Fruit fly (Drosophila melanogaster) Kc167 (cell line): ENCODE measurements around the gene CG4004.

Source experiments
- Myc ChIP-seq: fragments of >200 bp; optimal IDR thresholded peaks from 2 replicates; lab custom pipeline; 2017; ENCODE audit warnings: missing external identifiers
- Sin3A ChIP-seq: fragments of >200 bp; optimal IDR thresholded peaks from 2 replicates; lab custom pipeline; 2018; ENCODE audit warnings: missing external identifiers
- h ChIP-seq: fragments of >200 bp; optimal IDR thresholded peaks from 3 replicates; lab custom pipeline; 2018; ENCODE audit warnings: missing external identifiers
- insv ChIP-seq: fragments of >200 bp; optimal IDR thresholded peaks from 3 replicates; lab custom pipeline; 2018; ENCODE audit warnings: missing external identifiers
- psq ChIP-seq: fragments of >200 bp; optimal IDR thresholded peaks from 2 replicates; lab custom pipeline; 2017; ENCODE audit warnings: missing external identifiers
- ttk ChIP-seq: sonication (Bioruptor generic); optimal IDR thresholded peaks from 2 replicates; lab custom pipeline; 2017; ENCODE audit warnings: missing external identifiers

The CG4004 gene

dm6 chrX:12744026-12744688, at the start of gene CG4004:
Gene CG4004, plus strand, starts transcription at chrX:12744212.
- TF ChIP-seq h (no peak), ttk (lab: Kevin White, UChicago) (no peak), psq (no peak), insv (lab: Kevin White, UChicago) (no peak), Sin3A (lab: Kevin White, UChicago) (no peak), Myc (lab: Kevin White, UChicago) (no peak)

dm6 chrX:12699095-12699750, 44.8 kb upstream of the CG4004 start:
- TF ChIP-seq Myc (lab: Kevin White, UChicago): no peak
- TF ChIP-seq h: no peak
- no peak for TF ChIP-seq ttk (lab: Kevin White, UChicago)
- no peak for TF ChIP-seq Sin3A (lab: Kevin White, UChicago)
- no peak for TF ChIP-seq psq
- TF ChIP-seq insv (lab: Kevin White, UChicago): no peak

- TF ChIP-seq Sin3A (lab: Kevin White, UChicago) (no peak), ttk (lab: Kevin White, UChicago) (no peak), Myc (lab: Kevin White, UChicago) (no peak), psq (no peak), h (no peak), insv (lab: Kevin White, UChicago) (no peak)
These were observed 38.5 kb upstream of the CG4004 start, which contains the start of gene CG15725 for dm6 chrX:12705554-12705953. Gene CG15725, plus strand, starts transcription at chrX:12705854.

dm6 chrX:12708306-12708705, 35.7 kb upstream of the CG4004 start:
- TF ChIP-seq insv (lab: Kevin White, UChicago): no peak
- TF ChIP-seq Sin3A (lab: Kevin White, UChicago): no peak
- TF ChIP-seq psq: no peak
- TF ChIP-seq ttk (lab: Kevin White, UChicago): no peak
- TF ChIP-seq Myc (lab: Kevin White, UChicago): no peak
- no peak for TF ChIP-seq h

- TF ChIP-seq h (no peak), insv (lab: Kevin White, UChicago) (no peak), Sin3A (lab: Kevin White, UChicago) (no peak), Myc (lab: Kevin White, UChicago) (no peak), ttk (lab: Kevin White, UChicago) (no peak), psq (no peak)
These were observed 25.4 kb upstream of the CG4004 start for dm6 chrX:12718625-12719024.

dm6 chrX:12719152-12719779, 24.7 kb upstream of the CG4004 start:
- TF ChIP-seq psq: no peak
- TF ChIP-seq insv (lab: Kevin White, UChicago): no peak
- no peak for TF ChIP-seq Sin3A (lab: Kevin White, UChicago)
- TF ChIP-seq Myc (lab: Kevin White, UChicago): no peak
- no peak for TF ChIP-seq ttk (lab: Kevin White, UChicago)
- TF ChIP-seq h: no peak

dm6 chrX:12719940-12720355, 24.1 kb upstream of the CG4004 start:
- TF ChIP-seq Sin3A (lab: Kevin White, UChicago) (no peak), ttk (lab: Kevin White, UChicago) (no peak), Myc (lab: Kevin White, UChicago) (no peak), insv (lab: Kevin White, UChicago) (no peak), h (no peak), psq (no peak)

dm6 chrX:12721111-12721869, 22.7 kb upstream of the CG4004 start:
- no peak for TF ChIP-seq ttk (lab: Kevin White, UChicago)
- TF ChIP-seq insv (lab: Kevin White, UChicago): no peak
- TF ChIP-seq h: no peak
- no peak for TF ChIP-seq Sin3A (lab: Kevin White, UChicago)
- no peak for TF ChIP-seq Myc (lab: Kevin White, UChicago)
- TF ChIP-seq psq: no peak

- TF ChIP-seq Sin3A (lab: Kevin White, UChicago) (no peak), Myc (lab: Kevin White, UChicago) (no peak), insv (lab: Kevin White, UChicago) (no peak), psq (no peak), h (no peak), ttk (lab: Kevin White, UChicago) (no peak)
These were observed 22.0 kb upstream of the CG4004 start for dm6 chrX:12722009-12722408.

dm6 chrX:12723332-12723731, 20.7 kb upstream of the CG4004 start:
- TF ChIP-seq Sin3A (lab: Kevin White, UChicago): no peak
- TF ChIP-seq h: no peak
- TF ChIP-seq Myc (lab: Kevin White, UChicago): no peak
- TF ChIP-seq ttk (lab: Kevin White, UChicago): no peak
- no peak for TF ChIP-seq insv (lab: Kevin White, UChicago)
- TF ChIP-seq psq: no peak
